Worm (Caenorhabditis elegans) whole organism, L4 larva: ENCODE data around the gene kdp-1.

Source experiments
- D1046.2 ChIP-seq: fragments of 200-800 bp; sonication (Bioruptor generic); IDR thresholded peaks from 2 replicates; pipeline ENCODE4 v1.3.6; 2022; ENCODE audit warnings: missing genetic modification characterization, missing compliant biosample characterization
- F37D6.2 ChIP-seq: sonication (generic microtip); optimal IDR thresholded peaks from 2 replicates; lab custom pipeline; 2016; ENCODE audit warnings: mild to moderate bottlenecking, missing genetic modification characterization, missing compliant biosample characterization
- F44E2.7 ChIP-seq: fragments of 200-800 bp; sonication (Bioruptor generic); IDR thresholded peaks from 2 replicates; pipeline ENCODE4 v2.1.2; 2022; ENCODE audit warnings: missing genetic modification characterization, missing compliant biosample characterization
- R02D3.7 ChIP-seq: fragments of 150-350 bp; sonication (generic microtip); optimal IDR thresholded peaks from 3 replicates; lab custom pipeline; 2014; ENCODE audit warnings: missing biosample characterization, missing genetic modification characterization
- T20F7.1 ChIP-seq: fragments of 200-800 bp; sonication (Bioruptor generic); optimal IDR thresholded peaks from 2 replicates; lab custom pipeline; 2018; ENCODE audit warnings: mild to moderate bottlenecking, missing genetic modification characterization, missing compliant biosample characterization
- T26A8.4 ChIP-seq: fragments of 200-800 bp; sonication (Bioruptor generic); IDR thresholded peaks from 2 replicates; pipeline ENCODE4 v1.3.6; 2022; ENCODE audit warnings: missing genetic modification characterization, missing compliant biosample characterization
- ZK546.5 ChIP-seq, 2 experiments: sonication (generic microtip); optimal IDR thresholded peaks; 2 replicates each; lab custom pipeline; 2017; ENCODE audit warnings: missing biosample characterization in 2 of 2, missing genetic modification characterization in 2 of 2
- aha-1 ChIP-seq: fragments of 150-350 bp; peaks from one replicate; lab custom pipeline; 2014; ENCODE audit warnings: missing biosample characterization, missing genetic modification characterization
- aly-2 ChIP-seq: sonication (generic microtip); optimal IDR thresholded peaks from 2 replicates; lab custom pipeline; 2018; ENCODE audit warnings: missing biosample characterization, missing genetic modification characterization
- ama-1 ChIP-seq: fragments of 150-350 bp; optimal IDR thresholded peaks from 2 replicates; lab custom pipeline; 2014; ENCODE audit warnings: inconsistent platforms, mixed read lengths
- arid-1 ChIP-seq: fragments of 200-800 bp; sonication (Bioruptor generic); conservative IDR thresholded peaks from 2 replicates; pipeline ENCODE4 v1.3.6; 2022; ENCODE audit warnings: missing genetic modification reagents, missing genetic modification characterization, missing compliant biosample characterization
- ceh-28 ChIP-seq: fragments of 150-350 bp; optimal IDR thresholded peaks from 2 replicates; lab custom pipeline; 2014; ENCODE audit warnings: missing biosample characterization, missing genetic modification reagents, missing genetic modification characterization
- ceh-32 ChIP-seq: sonication (generic microtip); optimal IDR thresholded peaks from 2 replicates; lab custom pipeline; 2016; ENCODE audit warnings: mild to moderate bottlenecking, missing genetic modification characterization, missing compliant biosample characterization; ENCODE audit not compliant: poor library complexity
- ceh-44 ChIP-seq: fragments of 200-800 bp; sonication (Bioruptor generic); IDR thresholded peaks from 2 replicates; pipeline ENCODE4 v1.3.6; 2022; ENCODE audit warnings: missing genetic modification reagents, missing genetic modification characterization, missing compliant biosample characterization
- ceh-62 ChIP-seq: sonication (generic microtip); optimal IDR thresholded peaks from 2 replicates; lab custom pipeline; 2017; ENCODE audit warnings: missing biosample characterization, missing genetic modification characterization
- ceh-82 ChIP-seq: sonication (generic microtip); optimal IDR thresholded peaks from 2 replicates; lab custom pipeline; 2017; ENCODE audit warnings: missing biosample characterization, missing genetic modification characterization
- cey-2 ChIP-seq: sonication (generic microtip); optimal IDR thresholded peaks from 3 replicates; lab custom pipeline; 2017; ENCODE audit warnings: missing genetic modification characterization, mild to moderate bottlenecking, missing compliant biosample characterization, antibody characterized with exemption, borderline replicate concordance; ENCODE audit not compliant: insufficient read depth
- ctbp-1 ChIP-seq: fragments of 200-800 bp; sonication (Bioruptor generic); IDR thresholded peaks from 2 replicates; pipeline ENCODE4 v1.3.6; 2022; ENCODE audit warnings: missing genetic modification reagents, missing genetic modification characterization, missing compliant biosample characterization
- daf-19 ChIP-seq: fragments of 200-800 bp; sonication (Bioruptor generic); conservative IDR thresholded peaks from 2 replicates; pipeline ENCODE4 v1.3.6; 2022; ENCODE audit warnings: missing genetic modification characterization, missing compliant biosample characterization
- daf-8 ChIP-seq: fragments of 200-800 bp; sonication (Bioruptor generic); IDR thresholded peaks from 2 replicates; pipeline ENCODE4 v1.3.6; 2022; ENCODE audit warnings: missing genetic modification characterization, missing compliant biosample characterization
- fos-1 ChIP-seq: fragments of 150-350 bp; optimal IDR thresholded peaks from 2 replicates; lab custom pipeline; 2014; ENCODE audit warnings: missing biosample characterization, missing genetic modification characterization
- gei-8 ChIP-seq: fragments of 200-800 bp; sonication (Bioruptor generic); optimal IDR thresholded peaks from 2 replicates; lab custom pipeline; 2018; ENCODE audit warnings: mild to moderate bottlenecking, missing genetic modification characterization, missing compliant biosample characterization
- hif-1 ChIP-seq, 2 experiments: sonication (generic microtip); optimal IDR thresholded peaks; 2 replicates each; lab custom pipeline; 2016 to 2017; ENCODE audit warnings: missing compliant biosample characterization in 2 of 2, missing genetic modification characterization in 2 of 2, missing genetic modification reagents in 2 of 2, missing genotype in 2 of 2, mild to moderate bottlenecking in 1 of 2
- hlh-11 ChIP-seq: fragments of 200-800 bp; sonication (Bioruptor generic); optimal IDR thresholded peaks from 2 replicates; lab custom pipeline; 2018; ENCODE audit warnings: mild to moderate bottlenecking, missing genetic modification characterization, missing compliant biosample characterization
- hlh-30 ChIP-seq: sonication (generic microtip); optimal IDR thresholded peaks from 2 replicates; lab custom pipeline; 2017; ENCODE audit warnings: antibody characterized with exemption, mild to moderate bottlenecking, missing genetic modification characterization, missing compliant biosample characterization; ENCODE audit not compliant: insufficient read depth
- lim-7 ChIP-seq: fragments of 200-800 bp; sonication (Bioruptor generic); IDR thresholded peaks from 2 replicates; pipeline ENCODE4 v1.3.6; 2022; ENCODE audit warnings: missing genetic modification characterization, missing compliant biosample characterization
- lin-29 ChIP-seq: fragments of 200-800 bp; sonication (Bioruptor generic); IDR thresholded peaks from 2 replicates; pipeline ENCODE4 v1.3.6; 2022; ENCODE audit warnings: missing genetic modification reagents, missing genetic modification characterization, missing compliant biosample characterization
- lin-38 ChIP-seq: fragments of 200-800 bp; sonication (Bioruptor generic); IDR thresholded peaks from 2 replicates; pipeline ENCODE4 v1.3.6; 2022; ENCODE audit warnings: missing genetic modification reagents, missing genetic modification characterization, missing compliant biosample characterization
- madf-5 ChIP-seq, 2 experiments: fragments of 200-800 bp; sonication (Bioruptor generic); IDR thresholded peaks; 2 replicates each; pipeline ENCODE4 v1.3.6; 2022; ENCODE audit warnings: missing compliant biosample characterization in 2 of 2, missing genetic modification characterization in 2 of 2
- madf-9 ChIP-seq: fragments of 200-800 bp; sonication (Bioruptor generic); conservative IDR thresholded peaks from 2 replicates; pipeline ENCODE4 v1.3.6; 2022; ENCODE audit warnings: missing genetic modification reagents, missing genetic modification characterization, missing compliant biosample characterization
- mep-1 ChIP-seq: fragments of 150-350 bp; sonication (generic microtip); optimal IDR thresholded peaks from 3 replicates; lab custom pipeline; 2014; ENCODE audit warnings: missing biosample characterization, missing genetic modification characterization
- mxl-2 ChIP-seq: fragments of 200-800 bp; sonication (Bioruptor generic); conservative IDR thresholded peaks from 2 replicates; pipeline ENCODE4 v1.3.6; 2022; ENCODE audit warnings: missing genetic modification reagents, missing genetic modification characterization, missing compliant biosample characterization
- mxl-3 ChIP-seq: fragments of 200-800 bp; sonication (Bioruptor generic); optimal IDR thresholded peaks from 2 replicates; lab custom pipeline; 2018; ENCODE audit warnings: mild to moderate bottlenecking, missing genetic modification characterization, missing compliant biosample characterization
- nhr-11 ChIP-seq: fragments of 150-350 bp; optimal IDR thresholded peaks from 2 replicates; lab custom pipeline; 2014; ENCODE audit warnings: missing biosample characterization, missing genetic modification characterization
- nhr-48 ChIP-seq: sonication (generic microtip); optimal IDR thresholded peaks from 2 replicates; lab custom pipeline; 2016; ENCODE audit warnings: mild to moderate bottlenecking, missing genetic modification characterization, missing compliant biosample characterization
- nhr-76 ChIP-seq: fragments of 150-350 bp; optimal IDR thresholded peaks from 2 replicates; lab custom pipeline; 2014; ENCODE audit warnings: missing biosample characterization, missing genetic modification characterization
- nhr-77 ChIP-seq: fragments of 150-350 bp; optimal IDR thresholded peaks from 2 replicates; lab custom pipeline; 2014; ENCODE audit warnings: missing biosample characterization, missing genetic modification characterization
- pqm-1 ChIP-seq: sonication (generic microtip); optimal IDR thresholded peaks from 2 replicates; lab custom pipeline; 2017; ENCODE audit warnings: missing biosample characterization, missing genetic modification characterization
- rbr-2 ChIP-seq: sonication (generic microtip); optimal IDR thresholded peaks from 2 replicates; lab custom pipeline; 2016; ENCODE audit warnings: missing genotype, missing genetic modification characterization, missing compliant biosample characterization
- sdz-12 ChIP-seq: fragments of 200-800 bp; sonication (Bioruptor generic); optimal IDR thresholded peaks from 2 replicates; lab custom pipeline; 2018; ENCODE audit warnings: mild to moderate bottlenecking, missing genetic modification characterization, missing compliant biosample characterization
- set-16 ChIP-seq: fragments of 200-800 bp; sonication (Bioruptor generic); IDR thresholded peaks from 2 replicates; pipeline ENCODE4 v1.3.6; 2022; ENCODE audit warnings: missing genetic modification reagents, missing genetic modification characterization, missing compliant biosample characterization
- skn-1 ChIP-seq: fragments of 150-350 bp; optimal IDR thresholded peaks from 2 replicates; lab custom pipeline; 2014; ENCODE audit warnings: missing biosample characterization, missing genetic modification characterization
- snpc-1.2 ChIP-seq: fragments of 200-800 bp; sonication (Bioruptor generic); IDR thresholded peaks from 2 replicates; pipeline ENCODE4 v1.3.6; 2022; ENCODE audit warnings: missing genetic modification reagents, missing genetic modification characterization, missing compliant biosample characterization
- spr-3 ChIP-seq: fragments of 200-800 bp; sonication (Bioruptor generic); optimal IDR thresholded peaks from 2 replicates; lab custom pipeline; 2018; ENCODE audit warnings: mild to moderate bottlenecking, missing genetic modification characterization, missing compliant biosample characterization
- tag-97 ChIP-seq: fragments of 200-800 bp; sonication (Bioruptor generic); IDR thresholded peaks from 2 replicates; pipeline ENCODE4 v1.3.6; 2022; ENCODE audit warnings: missing genetic modification characterization, missing compliant biosample characterization
- tra-1 ChIP-seq: fragments of 200-800 bp; sonication (Bioruptor generic); IDR thresholded peaks from 2 replicates; pipeline ENCODE4 v1.3.6; 2022; ENCODE audit warnings: missing genetic modification reagents, missing genetic modification characterization, missing compliant biosample characterization
- unc-130 ChIP-seq: sonication (generic microtip); optimal IDR thresholded peaks from 2 replicates; lab custom pipeline; 2016; ENCODE audit warnings: missing genetic modification reagents, missing genetic modification characterization, missing compliant biosample characterization
- unc-39 ChIP-seq: sonication (generic microtip); optimal IDR thresholded peaks from 2 replicates; lab custom pipeline; 2017; ENCODE audit warnings: missing biosample characterization, missing genetic modification characterization
- unc-62 ChIP-seq, 3 experiments: fragments of 150-350 bp in 1 of 3; sonication (generic microtip); optimal IDR thresholded peaks in 2 of 3; peaks in 1 of 3; 1 replicate in 1 of 3; 2 replicates in 2 of 3; lab custom pipeline; 2014 to 2017; ENCODE audit warnings: missing biosample characterization in 3 of 3, missing genetic modification characterization in 3 of 3, missing genetic modification reagents in 3 of 3, missing genotype in 1 of 3
- vab-7 ChIP-seq: fragments of 200-800 bp; sonication (Bioruptor generic); IDR thresholded peaks from 2 replicates; pipeline ENCODE4 v1.3.6; 2022; ENCODE audit warnings: missing genetic modification reagents, missing genetic modification characterization, missing compliant biosample characterization
- zip-11 ChIP-seq: fragments of 200-800 bp; sonication (Bioruptor generic); IDR thresholded peaks from 2 replicates; pipeline ENCODE4 v1.3.6; 2022; ENCODE audit warnings: missing genetic modification characterization, missing compliant biosample characterization
- ztf-11 ChIP-seq: fragments of 150-350 bp; optimal IDR thresholded peaks from 2 replicates; lab custom pipeline; 2014; ENCODE audit warnings: missing biosample characterization, missing genetic modification characterization

kdp-1 gene

ce11 chrIV:13318773-13319172 lies 18.8 kb downstream of the kdp-1 start (continued):
- TF ChIP-seq vab-7 (GFP tag; lab: Robert Waterston, UW) (no peak), ceh-28 (tag; lab: Kevin White, UChicago) (no peak), hlh-30 (tag; lab: Kevin White, UChicago) (peak; percentile 61), madf-9 (GFP tag; lab: Robert Waterston, UW) (no peak), mxl-2 (GFP tag; lab: Robert Waterston, UW) (no peak), nhr-48 (tag; lab: Kevin White, UChicago) (peak; percentile 92), F44E2.7 (no peak), rbr-2 (tag; lab: Kevin White, UChicago) (no peak), ceh-32 (tag; lab: Kevin White, UChicago) (no peak), spr-3 (GFP tag; lab: Kevin White, UChicago) (no peak), zip-11 (no peak), snpc-1.2 (no peak), pqm-1 (tag; lab: Kevin White, UChicago) (peak; percentile 88), ceh-44 (GFP tag; lab: Robert Waterston, UW) (no peak), cey-2 (peak; percentile 5), gei-8 (GFP tag; lab: Kevin White, UChicago) (peak; percentile 55), ama-1 (peak; percentile 34), hlh-11 (tag; lab: Kevin White, UChicago) (peak; percentile 93), ceh-62 (tag; lab: Kevin White, UChicago) (no peak), nhr-11 (tag; lab: Kevin White, UChicago) (peak; percentile 56), madf-5 (GFP tag; IDR thresholded peaks at IDR 0.05; lab: Robert Waterston, UW) (0 out of 4 replicates have a peak, but pooled peaks of 1 of the 2 experiments have one; percentile 67), mep-1 (tag; lab: Kevin White, UChicago) (peak; percentile 91), fos-1 (tag; lab: Kevin White, UChicago) (no peak), hif-1 (tag; optimal IDR thresholded peaks at IDR 0.05; lab: Kevin White, UChicago) (peak in 1 of 2 experiments; percentile 41), daf-19 (GFP tag; lab: Robert Waterston, UW) (no peak), skn-1 (tag; lab: Kevin White, UChicago) (no peak), lim-7 (no peak), set-16 (GFP tag; lab: Robert Waterston, UW) (no peak), sdz-12 (GFP tag; lab: Kevin White, UChicago) (no peak), R02D3.7 (tag; lab: Kevin White, UChicago) (no peak), aha-1 (tag; lab: Kevin White, UChicago) (peak; percentile 98), nhr-76 (tag; lab: Kevin White, UChicago) (peak; percentile 54), D1046.2 (GFP tag; lab: Robert Waterston, UW) (no peak), lin-29 (no peak), tag-97 (GFP tag; lab: Robert Waterston, UW) (no peak), ZK546.5 (tag; optimal IDR thresholded peaks at IDR 0.05; lab: Kevin White, UChicago) (no peak), mxl-3 (GFP tag; lab: Kevin White, UChicago) (peak; percentile 22), T26A8.4 (GFP tag; lab: Robert Waterston, UW) (peak; percentile 63; the same call in 1 of the 2 replicates), unc-130 (no peak), ceh-82 (no peak), lin-38 (GFP tag; lab: Robert Waterston, UW) (peak; percentile 43), unc-62 (GFP tag; optimal IDR thresholded peaks at IDR 0.05 in 1 of 2; lab: Kevin White, UChicago) (peak in 1 of 2 experiments; percentile 88), unc-62 (tag; optimal IDR thresholded peaks at IDR 0.05; lab: Kevin White, UChicago) (no peak), daf-8 (GFP tag; lab: Robert Waterston, UW) (no peak), tra-1 (GFP tag; lab: Robert Waterston, UW) (no peak), T20F7.1 (GFP tag; lab: Kevin White, UChicago) (peak; percentile 83), ctbp-1 (GFP tag; lab: Robert Waterston, UW) (no peak), F37D6.2 (tag; lab: Kevin White, UChicago) (no peak), ztf-11 (no peak), aly-2 (tag; lab: Kevin White, UChicago) (peak; percentile 6), arid-1 (0 out of 2 replicates have a peak, but pooled peaks have one; percentile 50), unc-39 (no peak), nhr-77 (tag; lab: Kevin White, UChicago) (peak; percentile 95)
